Fruit fly (Drosophila melanogaster) whole organism, prepupa: ENCODE data around the gene CG14210.
A peak's percentile ranks its signal among the peaks of the same experiment; 100 is the strongest.

Source experiments
- Blimp-1 ChIP-seq: fragments of 200-800 bp; sonication (Bioruptor generic); optimal IDR thresholded peaks from 3 replicates; lab custom pipeline; 2017; ENCODE audit warnings: missing biosample characterization, missing genetic modification characterization, mild to moderate bottlenecking, moderate library complexity, missing genetic modification reagents
- CG10631 ChIP-seq: fragments of 200-800 bp; sonication (Bioruptor generic); optimal IDR thresholded peaks from 2 replicates; lab custom pipeline; 2016; ENCODE audit warnings: missing biosample characterization, missing genetic modification characterization
- CG11762 ChIP-seq: fragments of 200-800 bp; sonication (Bioruptor generic); optimal IDR thresholded peaks from 3 replicates; lab custom pipeline; 2016; ENCODE audit warnings: missing biosample characterization, missing genetic modification characterization; ENCODE audit not compliant: insufficient read depth
- CG1621 ChIP-seq: fragments of 200-800 bp; sonication (Bioruptor generic); optimal IDR thresholded peaks from 3 replicates; lab custom pipeline; 2018; ENCODE audit warnings: missing biosample characterization, mild to moderate bottlenecking, missing genetic modification characterization
- CG16779 ChIP-seq: fragments of 200-800 bp; sonication (Bioruptor generic); optimal IDR thresholded peaks from 3 replicates; lab custom pipeline; 2017; ENCODE audit warnings: missing biosample characterization, mild to moderate bottlenecking, missing genetic modification characterization
- CG3032 ChIP-seq: fragments of 200-800 bp; optimal IDR thresholded peaks from 2 replicates; lab custom pipeline; 2019; ENCODE audit warnings: missing biosample characterization, mild to moderate bottlenecking, missing genetic modification characterization, moderate library complexity
- CG31627 ChIP-seq: fragments of 200-800 bp; sonication (Bioruptor generic); optimal IDR thresholded peaks from 3 replicates; lab custom pipeline; 2016; ENCODE audit warnings: missing biosample characterization, missing genetic modification characterization
- CG32006 ChIP-seq: fragments of 200-800 bp; sonication (Bioruptor generic); optimal IDR thresholded peaks from 3 replicates; lab custom pipeline; 2017; ENCODE audit warnings: missing biosample characterization, mild to moderate bottlenecking, missing genetic modification characterization
- CG3919 ChIP-seq: fragments of 200-800 bp; sonication (Bioruptor generic); optimal IDR thresholded peaks from 3 replicates; lab custom pipeline; 2016; ENCODE audit warnings: missing biosample characterization, missing genetic modification characterization
- CG6163 ChIP-seq: fragments of 200-800 bp; sonication (Bioruptor generic); IDR thresholded peaks from 3 replicates; pipeline ENCODE4 v1.3.6; 2022; ENCODE audit warnings: missing biosample characterization, missing genetic modification characterization
- CG6808 ChIP-seq: fragments of 200-800 bp; sonication (Bioruptor generic); optimal IDR thresholded peaks from 3 replicates; lab custom pipeline; 2017; ENCODE audit warnings: missing biosample characterization, missing genetic modification characterization, mild to moderate bottlenecking, moderate library complexity, missing genetic modification reagents
- CG6854 ChIP-seq: fragments of 200-800 bp; sonication (Bioruptor generic); optimal IDR thresholded peaks from 2 replicates; lab custom pipeline; 2017; ENCODE audit warnings: missing biosample characterization, mild to moderate bottlenecking, missing genetic modification characterization
- CG8119 ChIP-seq: fragments of 200-800 bp; sonication (Bioruptor generic); IDR thresholded peaks from 3 replicates; pipeline ENCODE4 v1.3.6; 2022; ENCODE audit warnings: missing biosample characterization, missing genetic modification characterization
- CG8319 ChIP-seq: fragments of 200-800 bp; sonication (Bioruptor generic); optimal IDR thresholded peaks from 3 replicates; lab custom pipeline; 2016; ENCODE audit warnings: missing biosample characterization, missing genetic modification characterization
- Eip75B ChIP-seq: fragments of 200-800 bp; sonication (Bioruptor generic); optimal IDR thresholded peaks from 3 replicates; lab custom pipeline; 2016; ENCODE audit warnings: missing biosample characterization, missing genetic modification characterization
- Eip78C ChIP-seq: fragments of 200-800 bp; sonication (Bioruptor generic); peaks from one replicate; lab custom pipeline; 2016; ENCODE audit warnings: missing biosample characterization, missing genetic modification characterization
- Ets96B ChIP-seq: fragments of 200-800 bp; optimal IDR thresholded peaks from 2 replicates; lab custom pipeline; 2019; ENCODE audit warnings: missing biosample characterization, mild to moderate bottlenecking, missing genetic modification characterization, moderate library complexity
- Hr38 ChIP-seq: sonication (Bioruptor generic); optimal IDR thresholded peaks from 2 replicates; lab custom pipeline; 2016; ENCODE audit warnings: missing biosample characterization, missing genetic modification characterization
- Hr4 ChIP-seq: fragments of 200-800 bp; sonication (Bioruptor generic); optimal IDR thresholded peaks from 3 replicates; lab custom pipeline; 2016; ENCODE audit warnings: missing biosample characterization, missing genetic modification characterization
- Met ChIP-seq: fragments of 200-800 bp; sonication (Bioruptor generic); optimal IDR thresholded peaks from 3 replicates; lab custom pipeline; 2016; ENCODE audit warnings: missing biosample characterization, missing genetic modification characterization
- OdsH ChIP-seq: fragments of 200-800 bp; sonication (Bioruptor generic); optimal IDR thresholded peaks from 3 replicates; lab custom pipeline; 2016; ENCODE audit warnings: missing biosample characterization, missing genetic modification characterization
- Smox ChIP-seq: fragments of 200-800 bp; sonication (Bioruptor generic); optimal IDR thresholded peaks from 3 replicates; lab custom pipeline; 2016; ENCODE audit warnings: missing biosample characterization, missing genetic modification characterization
- Sox102F ChIP-seq: fragments of 200-800 bp; sonication (Bioruptor generic); optimal IDR thresholded peaks from 2 replicates; lab custom pipeline; 2016; ENCODE audit warnings: missing biosample characterization, mild to moderate bottlenecking, missing genetic modification characterization
- Sox14 ChIP-seq: fragments of 200-800 bp; sonication (Bioruptor generic); optimal IDR thresholded peaks from 3 replicates; lab custom pipeline; 2016; ENCODE audit warnings: missing biosample characterization, missing genetic modification characterization
- achi ChIP-seq: fragments of 200-800 bp; sonication (Bioruptor generic); optimal IDR thresholded peaks from 3 replicates; lab custom pipeline; 2016; ENCODE audit warnings: missing biosample characterization, missing genetic modification characterization
- acj6 ChIP-seq: fragments of 200-800 bp; sonication (Bioruptor generic); optimal IDR thresholded peaks from 3 replicates; lab custom pipeline; 2016; ENCODE audit warnings: missing biosample characterization, missing genetic modification characterization
- cyc ChIP-seq: fragments of 200-800 bp; sonication (Bioruptor generic); optimal IDR thresholded peaks from 3 replicates; lab custom pipeline; 2016; ENCODE audit warnings: missing biosample characterization, missing genetic modification characterization
- eg ChIP-seq: fragments of 200-800 bp; sonication (Bioruptor generic); IDR thresholded peaks from 3 replicates; pipeline ENCODE4 v1.3.6; 2022; ENCODE audit warnings: missing biosample characterization, missing genetic modification characterization
- esn ChIP-seq: fragments of 200-800 bp; sonication (Bioruptor generic); optimal IDR thresholded peaks from 2 replicates; lab custom pipeline; 2016; ENCODE audit warnings: missing biosample characterization, mild to moderate bottlenecking, missing genetic modification characterization, moderate library complexity
- fd85E ChIP-seq: fragments of 200-800 bp; sonication (Bioruptor generic); optimal IDR thresholded peaks from 3 replicates; lab custom pipeline; 2016; ENCODE audit warnings: missing biosample characterization, missing genetic modification characterization
- fkh ChIP-seq: fragments of 200-800 bp; sonication (Bioruptor generic); optimal IDR thresholded peaks from 3 replicates; lab custom pipeline; 2017; ENCODE audit warnings: missing biosample characterization, mild to moderate bottlenecking, missing genetic modification characterization, moderate library complexity
- lz ChIP-seq: fragments of 200-800 bp; sonication (Bioruptor generic); optimal IDR thresholded peaks from 3 replicates; lab custom pipeline; 2016; ENCODE audit warnings: missing biosample characterization, missing genetic modification characterization
- net ChIP-seq: fragments of 200-800 bp; sonication (Bioruptor generic); optimal IDR thresholded peaks from 3 replicates; lab custom pipeline; 2016; ENCODE audit warnings: missing biosample characterization, missing genetic modification characterization
- salr ChIP-seq, 2 experiments: fragments of 200-800 bp; sonication (Bioruptor generic); optimal IDR thresholded peaks; 3 replicates each; lab custom pipeline; 2016 to 2018; ENCODE audit warnings: missing biosample characterization in 2 of 2, missing genetic modification characterization in 2 of 2, mild to moderate bottlenecking in 1 of 2
- ss ChIP-seq, 2 experiments: fragments of 200-800 bp; sonication (Bioruptor generic); optimal IDR thresholded peaks; 2 replicates in 1 of 2; 3 replicates in 1 of 2; lab custom pipeline; 2017 to 2018; ENCODE audit warnings: mild to moderate bottlenecking in 2 of 2, missing biosample characterization in 2 of 2, missing genetic modification characterization in 2 of 2, moderate library complexity in 1 of 2
- vri ChIP-seq: fragments of 200-800 bp; sonication (Bioruptor generic); optimal IDR thresholded peaks from 3 replicates; lab custom pipeline; 2016; ENCODE audit warnings: missing biosample characterization, mild to moderate bottlenecking, missing genetic modification characterization

Gene CG14210

dm6 chrX:19603953-19604352 lies 12.0 kb upstream of the CG14210 start (continued):
- TF ChIP-seq Met (GFP tag; lab: Kevin White, UChicago) (peak; percentile 75), CG16779 (tag; lab: Kevin White, UChicago) (peak; percentile 57), Blimp-1 (GFP tag; lab: Kevin White, UChicago) (peak; percentile 8), OdsH (GFP tag; lab: Kevin White, UChicago) (peak; percentile 67), CG10631 (GFP tag; lab: Kevin White, UChicago) (peak; percentile 81), CG6854 (GFP tag; lab: Kevin White, UChicago) (no peak), CG11762 (peak; percentile 40), fd85E (no peak), CG1621 (tag; lab: Kevin White, UChicago) (peak; percentile 27), Hr38 (GFP tag; lab: Kevin White, UChicago) (no peak)

- peak; percentile 19 for TF ChIP-seq esn (GFP tag; lab: Kevin White, UChicago)
- peak; percentile 2 for TF ChIP-seq CG3919
- TF ChIP-seq Sox102F, result peak; percentile 11
- peak; percentile 29 for TF ChIP-seq CG16779 (tag; lab: Kevin White, UChicago)
- TF ChIP-seq vri (GFP tag; lab: Kevin White, UChicago), result peak; percentile 50
- no peak for TF ChIP-seq Eip75B (GFP tag; lab: Kevin White, UChicago)
- TF ChIP-seq Hr38 (GFP tag; lab: Kevin White, UChicago), result no peak
- TF ChIP-seq CG6808 (GFP tag; lab: Kevin White, UChicago), result peak; percentile 31
- TF ChIP-seq CG8119 (GFP tag; lab: Robert Waterston, UW), result no peak
- peak; percentile 2 to 10 for TF ChIP-seq ss (GFP tag; optimal IDR thresholded peaks at IDR 0.05; lab: Kevin White, UChicago)
- no peak for TF ChIP-seq Smox (GFP tag; lab: Kevin White, UChicago)
- no peak for TF ChIP-seq CG8319 (GFP tag; lab: Kevin White, UChicago)
- TF ChIP-seq Met (GFP tag; lab: Kevin White, UChicago), result peak; percentile 3
- TF ChIP-seq CG3032 (tag; lab: Kevin White, UChicago), result peak; percentile 0
- TF ChIP-seq eg (GFP tag; lab: Robert Waterston, UW), result peak; percentile 28; the same call in 1 of the 3 replicates
- TF ChIP-seq CG6163 (GFP tag; lab: Robert Waterston, UW), result peak; percentile 47; the same call in 1 of the 3 replicates
- TF ChIP-seq Sox14, result peak; percentile 34
- peak; percentile 66 for TF ChIP-seq Eip78C
Measured at dm6 chrX:19604997-19605396, 11.0 kb upstream of the CG14210 start, which contains the start of gene CG14207. CG14207 (plus strand) TSS chrX:19605199.

- no peak for TF ChIP-seq CG6854 (GFP tag; lab: Kevin White, UChicago)
- TF ChIP-seq net, result peak; percentile 10
- peak; percentile 37 for TF ChIP-seq fkh (GFP tag; lab: Kevin White, UChicago)
- TF ChIP-seq, all 60 proteins: peak for 2
Measured at dm6 chrX:19605915-19606314, 10.1 kb upstream of the CG14210 start.

dm6 chrX:19606558-19606957 lies 9.4 kb upstream of the CG14210 start:
- TF ChIP-seq lz (GFP tag; lab: Kevin White, UChicago) (no peak), CG3032 (tag; lab: Kevin White, UChicago) (no peak), vri (GFP tag; lab: Kevin White, UChicago) (no peak), salr (GFP tag; optimal IDR thresholded peaks at IDR 0.05; lab: Kevin White, UChicago) (no peak), cyc (GFP tag; lab: Kevin White, UChicago) (no peak), Ets96B (no peak), achi (no peak), CG6163 (GFP tag; lab: Robert Waterston, UW) (no peak), CG32006 (GFP tag; lab: Kevin White, UChicago) (no peak), CG8119 (GFP tag; lab: Robert Waterston, UW) (no peak), Sox102F (no peak), CG31627 (GFP tag; lab: Kevin White, UChicago) (no peak), Met (GFP tag; lab: Kevin White, UChicago) (no peak), acj6 (GFP tag; lab: Kevin White, UChicago) (no peak), Eip78C (no peak), Hr4 (no peak)
